Fruit fly (Drosophila melanogaster) whole organism: ENCODE results near the gene CG9555.

Experiments used
- pan ChIP-seq: fragments of >200 bp; optimal IDR thresholded peaks from 2 replicates; lab custom pipeline; 2017
- usp ChIP-seq: fragments of >200 bp; optimal IDR thresholded peaks from 2 replicates; lab custom pipeline; 2017; ENCODE audit warnings: missing biosample characterization, missing genetic modification characterization, mixed read lengths

DNA sequence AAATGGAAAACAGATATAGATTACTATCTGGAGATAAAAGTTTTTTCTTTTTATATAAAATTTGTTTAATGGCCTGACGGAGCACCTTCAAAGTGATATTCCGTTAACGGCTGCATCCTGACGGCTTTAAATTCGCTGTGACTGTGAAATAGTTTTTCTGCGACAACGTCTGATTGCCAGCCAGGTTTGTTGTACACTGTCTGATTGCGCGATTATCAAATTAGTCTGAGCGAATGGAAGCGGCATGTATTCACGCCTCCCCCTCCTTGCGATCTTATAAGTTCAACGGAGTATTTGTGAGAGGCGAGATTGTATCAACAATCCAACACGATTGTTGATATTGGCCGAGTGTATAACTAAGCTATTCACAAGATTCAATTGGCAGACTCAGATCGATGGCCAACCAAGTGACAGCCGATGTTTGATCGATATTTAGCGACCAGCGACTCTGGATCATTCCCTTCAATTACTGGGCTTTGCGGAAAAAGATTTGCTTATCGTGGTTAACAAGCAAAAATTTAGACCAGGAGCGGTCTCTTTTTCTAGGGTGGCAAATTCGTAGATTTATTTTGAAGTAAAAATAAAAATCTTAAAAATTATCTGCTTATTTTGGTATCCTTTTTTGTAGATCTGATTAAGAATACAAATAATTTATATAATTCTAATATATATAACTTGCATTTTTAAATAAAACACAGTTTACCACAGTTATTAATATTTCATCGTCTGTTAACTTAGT is 35.8 kb upstream of the CG9555 start:
- TF ChIP-seq usp = no peak
- TF ChIP-seq pan (lab: Kevin White, UChicago) = no peak
